Fruit fly (Drosophila melanogaster) whole organism, embryonic: ENCODE data around the gene CG11980.

ENCODE experiments used
- BEAF-32 ChIP-seq: fragments of 200-800 bp; sonication (Bioruptor generic); optimal IDR thresholded peaks from 3 replicates; lab custom pipeline; 2017; ENCODE audit warnings: missing biosample characterization, missing genetic modification characterization, mild to moderate bottlenecking, moderate library complexity, missing genetic modification reagents
- CG11247 ChIP-seq: fragments of 200-800 bp; sonication (Bioruptor generic); IDR thresholded peaks from 2 replicates; pipeline ENCODE4 v1.3.6; 2022; ENCODE audit warnings: missing biosample characterization, missing genetic modification characterization
- CG11723 ChIP-seq: fragments of 200-800 bp; sonication (Bioruptor generic); optimal IDR thresholded peaks from 2 replicates; lab custom pipeline; 2017; ENCODE audit warnings: missing biosample characterization, mild to moderate bottlenecking, missing genetic modification characterization
- CG12769 ChIP-seq: fragments of 200-800 bp; sonication (Bioruptor generic); optimal IDR thresholded peaks from 2 replicates; lab custom pipeline; 2019; ENCODE audit warnings: missing biosample characterization, mild to moderate bottlenecking, missing genetic modification characterization, moderate library complexity
- CG13287 ChIP-seq: fragments of 200-800 bp; sonication (Bioruptor generic); IDR thresholded peaks from 2 replicates; pipeline ENCODE4 v1.3.6; 2022; ENCODE audit warnings: missing biosample characterization, missing genetic modification characterization; ENCODE audit not compliant: partially characterized antibody
- CG13296 ChIP-seq: fragments of 200-800 bp; sonication (Bioruptor generic); optimal IDR thresholded peaks from 3 replicates; lab custom pipeline; 2018; ENCODE audit warnings: missing biosample characterization, mild to moderate bottlenecking, missing genetic modification characterization
- CG14667 ChIP-seq: fragments of 200-800 bp; sonication (Bioruptor generic); IDR thresholded peaks from 2 replicates; pipeline ENCODE4 v1.3.6; 2022; ENCODE audit warnings: missing biosample characterization, missing genetic modification characterization
- CG1647 ChIP-seq: fragments of 200-800 bp; sonication (Bioruptor generic); optimal IDR thresholded peaks from 3 replicates; lab custom pipeline; 2016; ENCODE audit warnings: missing biosample characterization, missing genetic modification characterization
- CG17385 ChIP-seq: fragments of 200-800 bp; sonication (Bioruptor generic); optimal IDR thresholded peaks from 3 replicates; lab custom pipeline; 2018; ENCODE audit warnings: missing biosample characterization, mild to moderate bottlenecking, missing genetic modification characterization
- CG2889 ChIP-seq: fragments of 200-800 bp; sonication (Bioruptor generic); IDR thresholded peaks from 3 replicates; pipeline ENCODE4 v1.3.6; 2022; ENCODE audit warnings: missing biosample characterization, missing genetic modification characterization
- CG34376 ChIP-seq: fragments of 200-800 bp; sonication (Bioruptor generic); optimal IDR thresholded peaks from 2 replicates; lab custom pipeline; 2018; ENCODE audit warnings: missing biosample characterization, mild to moderate bottlenecking, missing genetic modification characterization
- CG34422 ChIP-seq: fragments of 200-800 bp; sonication (Bioruptor generic); IDR thresholded peaks from 3 replicates; pipeline ENCODE4 v1.3.6; 2022; ENCODE audit warnings: missing biosample characterization, missing genetic modification characterization
- CG4854 ChIP-seq: fragments of 200-800 bp; sonication (Bioruptor generic); optimal IDR thresholded peaks from 2 replicates; lab custom pipeline; 2016; ENCODE audit warnings: missing biosample characterization, missing genetic modification characterization, inconsistent platforms
- CG7963 ChIP-seq: fragments of 200-800 bp; sonication (Bioruptor generic); IDR thresholded peaks from 3 replicates; pipeline ENCODE4 v1.3.6; 2022; ENCODE audit warnings: missing biosample characterization, missing genetic modification characterization; ENCODE audit not compliant: partially characterized antibody
- CG8290 ChIP-seq, 3 experiments: fragments of 200-800 bp; sonication (Bioruptor generic); optimal IDR thresholded peaks; 2 replicates each; lab custom pipeline; 2016 to 2019; ENCODE audit warnings: missing biosample characterization in 3 of 3, missing genetic modification characterization in 3 of 3, mild to moderate bottlenecking in 2 of 3, moderate library complexity in 1 of 3
- CG8478 ChIP-seq: fragments of >200 bp; optimal IDR thresholded peaks from 2 replicates; lab custom pipeline; 2018
- CG9437 ChIP-seq: fragments of 200-800 bp; sonication (Bioruptor generic); optimal IDR thresholded peaks from 2 replicates; lab custom pipeline; 2018; ENCODE audit warnings: missing biosample characterization, mild to moderate bottlenecking, missing genetic modification characterization
- D ChIP-seq, 2 experiments: fragments of 200-800 bp in 1 of 2; fragments of >200 bp in 1 of 2; sonication (Bioruptor generic) in 1 of 2; optimal IDR thresholded peaks; 2 replicates in 1 of 2; 3 replicates in 1 of 2; lab custom pipeline; 2017; ENCODE audit warnings: mild to moderate bottlenecking in 1 of 2, missing biosample characterization in 1 of 2, missing genetic modification characterization in 1 of 2, missing genetic modification reagents in 1 of 2
- Dbx ChIP-seq: fragments of 200-800 bp; sonication (Bioruptor generic); IDR thresholded peaks from 3 replicates; pipeline ENCODE4 v1.3.6; 2022; ENCODE audit warnings: missing biosample characterization, missing genetic modification characterization
- ERR ChIP-seq: fragments of 200-800 bp; sonication (Bioruptor generic); optimal IDR thresholded peaks from 2 replicates; lab custom pipeline; 2016; ENCODE audit warnings: missing biosample characterization, missing genetic modification characterization
- Eip74EF ChIP-seq, 2 experiments: fragments of 200-800 bp in 1 of 2; fragments of >200 bp in 1 of 2; sonication (Bioruptor generic) in 1 of 2; optimal IDR thresholded peaks; 2 replicates each; lab custom pipeline; 2017 to 2019; ENCODE audit warnings: missing biosample characterization in 2 of 2, missing genetic modification characterization in 2 of 2, mild to moderate bottlenecking in 1 of 2, moderate library complexity in 1 of 2
- HmgD ChIP-seq: fragments of 200-800 bp; sonication (Bioruptor generic); optimal IDR thresholded peaks from 3 replicates; lab custom pipeline; 2016; ENCODE audit warnings: missing biosample characterization, missing genetic modification characterization
- HmgZ ChIP-seq: fragments of 200-800 bp; sonication (Bioruptor generic); optimal IDR thresholded peaks from 2 replicates; lab custom pipeline; 2018; ENCODE audit warnings: missing biosample characterization, mild to moderate bottlenecking, missing genetic modification characterization
- Hsf ChIP-seq: fragments of 200-800 bp; sonication (Bioruptor generic); optimal IDR thresholded peaks from 3 replicates; lab custom pipeline; 2016; ENCODE audit warnings: missing biosample characterization, missing genetic modification characterization
- Med ChIP-seq: fragments of 200-800 bp; sonication (Bioruptor generic); peaks from one replicate; lab custom pipeline; 2016; ENCODE audit warnings: missing biosample characterization, missing genetic modification characterization, mild to moderate bottlenecking, inconsistent platforms, moderate library complexity
- NK7.1 ChIP-seq: fragments of 200-800 bp; sonication (Bioruptor generic); optimal IDR thresholded peaks from 3 replicates; lab custom pipeline; 2016; ENCODE audit warnings: missing biosample characterization, missing genetic modification characterization
- NfI ChIP-seq: fragments of 200-800 bp; sonication (Bioruptor generic); optimal IDR thresholded peaks from 3 replicates; lab custom pipeline; 2018; ENCODE audit warnings: missing biosample characterization, mild to moderate bottlenecking, missing genetic modification characterization, moderate library complexity
- Stat92E ChIP-seq, 3 experiments: fragments of >200 bp in 2 of 3; fragments of 200-800 bp in 1 of 3; sonication (Bioruptor generic) in 1 of 3; optimal IDR thresholded peaks; 2 replicates each; lab custom pipeline; 2017 to 2019; ENCODE audit warnings: missing biosample characterization in 3 of 3, missing genetic modification characterization in 3 of 3, mild to moderate bottlenecking in 1 of 3, moderate library complexity in 1 of 3
- cg ChIP-seq: fragments of 200-800 bp; sonication (Bioruptor generic); optimal IDR thresholded peaks from 3 replicates; lab custom pipeline; 2019; ENCODE audit warnings: missing biosample characterization, mild to moderate bottlenecking, missing genetic modification characterization, moderate library complexity
- corto ChIP-seq: fragments of 200-800 bp; sonication (Bioruptor generic); optimal IDR thresholded peaks from 2 replicates; lab custom pipeline; 2016; ENCODE audit warnings: missing biosample characterization, mild to moderate bottlenecking, missing genetic modification characterization, moderate library complexity
- dimm ChIP-seq: fragments of 200-800 bp; sonication (Bioruptor generic); IDR thresholded peaks from 2 replicates; pipeline ENCODE4 v1.3.6; 2022; ENCODE audit warnings: missing biosample characterization, missing genetic modification characterization
- dmrt11E ChIP-seq: fragments of 200-800 bp; sonication (Bioruptor generic); optimal IDR thresholded peaks from 3 replicates; lab custom pipeline; 2018; ENCODE audit warnings: missing biosample characterization, mild to moderate bottlenecking, missing genetic modification characterization, moderate library complexity
- gcm ChIP-seq: fragments of 200-800 bp; sonication (Bioruptor generic); optimal IDR thresholded peaks from 2 replicates; lab custom pipeline; 2019; ENCODE audit warnings: missing biosample characterization, mild to moderate bottlenecking, missing genetic modification characterization, moderate library complexity
- gfzf ChIP-seq: fragments of 200-800 bp; sonication (Bioruptor generic); optimal IDR thresholded peaks from 2 replicates; lab custom pipeline; 2016; ENCODE audit warnings: missing biosample characterization, mild to moderate bottlenecking, missing genetic modification characterization, moderate library complexity
- inv ChIP-seq: fragments of 200-800 bp; sonication (Bioruptor generic); IDR thresholded peaks from 2 replicates; pipeline ENCODE4 v1.3.6; 2022; ENCODE audit warnings: missing biosample characterization, missing genetic modification characterization; ENCODE audit not compliant: partially characterized antibody
- kah ChIP-seq: fragments of 200-800 bp; sonication (Bioruptor generic); optimal IDR thresholded peaks from 2 replicates; lab custom pipeline; 2018; ENCODE audit warnings: missing biosample characterization, mild to moderate bottlenecking, missing genetic modification characterization
- org-1 ChIP-seq: fragments of 200-800 bp; sonication (Bioruptor generic); optimal IDR thresholded peaks from 2 replicates; lab custom pipeline; 2017; ENCODE audit warnings: missing biosample characterization, missing genetic modification characterization
- sd ChIP-seq: fragments of 200-800 bp; sonication (Bioruptor generic); optimal IDR thresholded peaks from 3 replicates; lab custom pipeline; 2018; ENCODE audit warnings: missing biosample characterization, mild to moderate bottlenecking, missing genetic modification characterization, moderate library complexity
- sens ChIP-seq: fragments of 200-800 bp; sonication (Bioruptor generic); peaks from one replicate; lab custom pipeline; 2016; ENCODE audit warnings: missing biosample characterization, missing genetic modification characterization
- sug ChIP-seq: fragments of 200-800 bp; optimal IDR thresholded peaks from 2 replicates; lab custom pipeline; 2019; ENCODE audit warnings: missing biosample characterization, mild to moderate bottlenecking, missing genetic modification characterization, moderate library complexity
- wor ChIP-seq: fragments of 200-800 bp; sonication (Bioruptor generic); IDR thresholded peaks from 2 replicates; pipeline ENCODE4 v1.3.6; 2022; ENCODE audit warnings: missing biosample characterization, missing genetic modification characterization
- z ChIP-seq: fragments of 200-800 bp; sonication (Bioruptor generic); IDR thresholded peaks from 3 replicates; pipeline ENCODE4 v1.3.6; 2022; ENCODE audit warnings: missing biosample characterization, missing genetic modification characterization
- zfh2 ChIP-seq: fragments of 200-800 bp; sonication (Bioruptor generic); optimal IDR thresholded peaks from 2 replicates; lab custom pipeline; 2016; ENCODE audit warnings: missing biosample characterization, missing genetic modification characterization

The CG11980 gene

dm6 chr3R:9039448-9039847, 35.6 kb downstream of the CG11980 start, which contains the start of gene neur (continued):
- peak; percentile 35 for TF ChIP-seq CG4854 (GFP tag; lab: Kevin White, UChicago)
- TF ChIP-seq ERR (GFP tag; lab: Kevin White, UChicago): no peak
- no peak for TF ChIP-seq CG11723 (GFP tag; lab: Kevin White, UChicago)
- peak; percentile 24 for TF ChIP-seq CG8290 (GFP tag; optimal IDR thresholded peaks at IDR 0.05; lab: Kevin White, UChicago)
- peak in 1 of 2 experiments; percentile 1 for TF ChIP-seq CG8290 (tag; optimal IDR thresholded peaks at IDR 0.05; lab: Kevin White, UChicago)
- no peak for TF ChIP-seq corto (GFP tag; lab: Kevin White, UChicago)
- TF ChIP-seq HmgD (GFP tag; lab: Kevin White, UChicago): peak; percentile 19

DNA sequence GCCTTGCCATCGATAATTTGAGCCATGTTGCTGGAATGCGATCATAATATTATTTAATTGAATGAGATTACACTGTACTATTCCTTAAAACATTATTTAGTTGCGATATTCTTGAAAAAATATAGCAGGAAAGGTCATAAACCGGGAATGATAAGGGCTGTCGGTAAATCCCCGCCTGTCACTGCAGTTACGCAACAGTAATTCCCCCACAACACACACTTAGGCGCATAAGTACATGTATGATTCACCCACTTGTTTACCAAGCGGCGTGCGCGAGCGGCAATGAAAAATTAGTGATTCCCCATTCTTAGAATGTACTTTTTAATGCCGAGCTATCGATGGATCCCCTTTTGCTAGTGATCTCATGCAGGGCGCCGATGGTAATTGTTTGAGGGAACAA, 39.8 kb downstream of the CG11980 start:
- TF ChIP-seq CG12769 (tag; lab: Kevin White, UChicago) (peak; percentile 36), BEAF-32 (peak; percentile 1), dimm (no peak), sd (tag; lab: Kevin White, UChicago) (peak; percentile 46), sug (tag; lab: Kevin White, UChicago) (peak; percentile 25), HmgZ (tag; lab: Kevin White, UChicago) (no peak), gfzf (GFP tag; lab: Kevin White, UChicago) (peak; percentile 11), dmrt11E (tag; lab: Kevin White, UChicago) (no peak), CG1647 (GFP tag; lab: Kevin White, UChicago) (no peak), org-1 (GFP tag; lab: Kevin White, UChicago) (no peak), CG9437 (GFP tag; lab: Kevin White, UChicago) (no peak), wor (GFP tag; lab: Robert Waterston, UW) (no peak), NK7.1 (GFP tag; lab: Kevin White, UChicago) (no peak), CG2889 (GFP tag; lab: Robert Waterston, UW) (no peak), kah (GFP tag; lab: Kevin White, UChicago) (peak; percentile 50), Hsf (no peak), CG17385 (GFP tag; lab: Kevin White, UChicago) (no peak), Med (GFP tag; lab: Kevin White, UChicago) (peak; percentile 44), CG8290 (GFP tag; optimal IDR thresholded peaks at IDR 0.05; lab: Kevin White, UChicago) (no peak), CG8290 (tag; optimal IDR thresholded peaks at IDR 0.05; lab: Kevin White, UChicago) (peak in 1 of 2 experiments; percentile 9), cg (GFP tag; lab: Kevin White, UChicago) (peak; percentile 2), Stat92E (GFP tag; optimal IDR thresholded peaks at IDR 0.05; lab: Kevin White, UChicago) (no peak), inv (no peak), NfI (GFP tag; lab: Kevin White, UChicago) (no peak), CG34376 (GFP tag; lab: Kevin White, UChicago) (peak; percentile 74)

- TF ChIP-seq zfh2 (GFP tag; lab: Kevin White, UChicago): no peak
- TF ChIP-seq z: no peak
- TF ChIP-seq CG34422 (GFP tag; lab: Robert Waterston, UW): no peak
- peak; percentile 14 for TF ChIP-seq CG8478
- TF ChIP-seq sens (GFP tag; lab: Kevin White, UChicago): no peak
- no peak for TF ChIP-seq CG7963 (GFP tag; lab: Robert Waterston, UW)
- TF ChIP-seq CG13287: no peak
- no peak for TF ChIP-seq CG14667 (GFP tag; lab: Robert Waterston, UW)
- no peak for TF ChIP-seq sug (tag; lab: Kevin White, UChicago)
- 0 out of 3 replicates have a peak, but pooled peaks have one; percentile 20 for TF ChIP-seq Dbx (GFP tag; lab: Robert Waterston, UW)
- no peak for TF ChIP-seq D (optimal IDR thresholded peaks at IDR 0.05; lab: Kevin White, UChicago)
- TF ChIP-seq D (GFP tag; optimal IDR thresholded peaks at IDR 0.05; lab: Kevin White, UChicago): no peak
- no peak for TF ChIP-seq CG13296 (GFP tag; lab: Kevin White, UChicago)
- no peak for TF ChIP-seq CG11247
- TF ChIP-seq gcm: no peak
- no peak for TF ChIP-seq Eip74EF (GFP tag; optimal IDR thresholded peaks at IDR 0.05; lab: Kevin White, UChicago)
These were observed 41.9 kb downstream of the CG11980 start for dm6 chr3R:9045733-9046132.
